Fruit fly (Drosophila melanogaster) whole organism, embryonic: ENCODE data around the gene dysf.
A peak's percentile ranks its signal among the peaks of the same experiment; 100 is the strongest.

Experiments
- Adf1 ChIP-seq: fragments of 200-800 bp; sonication (Bioruptor generic); IDR thresholded peaks from 2 replicates; pipeline ENCODE4 v1.3.6; 2022; ENCODE audit warnings: missing biosample characterization, missing genetic modification characterization
- BEAF-32 ChIP-seq: fragments of 200-800 bp; sonication (Bioruptor generic); optimal IDR thresholded peaks from 3 replicates; lab custom pipeline; 2017; ENCODE audit warnings: missing biosample characterization, missing genetic modification characterization, mild to moderate bottlenecking, moderate library complexity, missing genetic modification reagents
- CG11695 ChIP-seq: fragments of 200-800 bp; sonication (Bioruptor generic); IDR thresholded peaks from 3 replicates; pipeline ENCODE4 v1.3.6; 2022; ENCODE audit warnings: missing biosample characterization, missing genetic modification characterization
- CG11696 ChIP-seq: fragments of 200-800 bp; sonication (Bioruptor generic); IDR thresholded peaks from 2 replicates; pipeline ENCODE4 v1.3.6; 2022; ENCODE audit warnings: missing biosample characterization, missing genetic modification characterization
- CG12104 ChIP-seq: fragments of 200-800 bp; sonication (Bioruptor generic); optimal IDR thresholded peaks from 3 replicates; lab custom pipeline; 2016; ENCODE audit warnings: missing biosample characterization, missing genetic modification characterization
- CG14050 ChIP-seq: fragments of 200-800 bp; sonication (Bioruptor generic); IDR thresholded peaks from 3 replicates; pipeline ENCODE4 v1.3.6; 2022; ENCODE audit warnings: missing biosample characterization, missing genetic modification characterization
- CG15514 ChIP-seq: fragments of 200-800 bp; sonication (Bioruptor generic); optimal IDR thresholded peaks from 3 replicates; lab custom pipeline; 2017; ENCODE audit warnings: missing biosample characterization, missing genetic modification characterization, mild to moderate bottlenecking, moderate library complexity, missing genetic modification reagents
- CG17568 ChIP-seq: fragments of 200-800 bp; sonication (Bioruptor generic); optimal IDR thresholded peaks from 2 replicates; lab custom pipeline; 2018; ENCODE audit warnings: missing biosample characterization, mild to moderate bottlenecking, missing genetic modification characterization, moderate library complexity
- CG2202 ChIP-seq: fragments of 200-800 bp; sonication (Bioruptor generic); optimal IDR thresholded peaks from 2 replicates; lab custom pipeline; 2018; ENCODE audit warnings: missing biosample characterization, mild to moderate bottlenecking, missing genetic modification characterization
- CG30020 ChIP-seq: fragments of 200-800 bp; optimal IDR thresholded peaks from 2 replicates; lab custom pipeline; 2019; ENCODE audit warnings: missing biosample characterization, mild to moderate bottlenecking, missing genetic modification characterization, moderate library complexity
- CG3726 ChIP-seq: fragments of 200-800 bp; sonication (Bioruptor generic); IDR thresholded peaks from 3 replicates; pipeline ENCODE4, ENCODE4 v1.3.6; 2022; ENCODE audit warnings: missing biosample characterization, missing genetic modification characterization
- CG3847 ChIP-seq: fragments of 200-800 bp; sonication (Bioruptor generic); IDR thresholded peaks from 2 replicates; pipeline ENCODE4 v1.3.6; 2022; ENCODE audit warnings: missing biosample characterization, missing genetic modification characterization
- CG3995 ChIP-seq: fragments of 200-800 bp; sonication (Bioruptor generic); optimal IDR thresholded peaks from 3 replicates; lab custom pipeline; 2016; ENCODE audit warnings: missing biosample characterization, missing genetic modification characterization
- CG42726 ChIP-seq: fragments of 200-800 bp; sonication (Bioruptor generic); IDR thresholded peaks from 2 replicates; pipeline ENCODE4 v1.3.6; 2022; ENCODE audit warnings: missing biosample characterization, missing genetic modification characterization; ENCODE audit not compliant: partially characterized antibody
- CG7372 ChIP-seq: fragments of 200-800 bp; sonication (Bioruptor generic); IDR thresholded peaks from 2 replicates; pipeline ENCODE4 v1.3.6; 2022; ENCODE audit warnings: missing biosample characterization, missing genetic modification characterization
- CG9437 ChIP-seq: fragments of 200-800 bp; sonication (Bioruptor generic); optimal IDR thresholded peaks from 2 replicates; lab custom pipeline; 2018; ENCODE audit warnings: missing biosample characterization, mild to moderate bottlenecking, missing genetic modification characterization
- D19A ChIP-seq: fragments of 200-800 bp; optimal IDR thresholded peaks from 3 replicates; lab custom pipeline; 2019; ENCODE audit warnings: missing biosample characterization, mild to moderate bottlenecking, missing genetic modification characterization, moderate library complexity
- Deaf1 ChIP-seq: fragments of 200-800 bp; optimal IDR thresholded peaks from 3 replicates; lab custom pipeline; 2019; ENCODE audit warnings: missing biosample characterization, mild to moderate bottlenecking, missing genetic modification characterization, moderate library complexity
- Elba2 ChIP-seq: fragments of 200-800 bp; sonication (Bioruptor generic); optimal IDR thresholded peaks from 3 replicates; lab custom pipeline; 2016; ENCODE audit warnings: missing biosample characterization, missing genetic modification characterization
- H2.0 ChIP-seq: fragments of 200-800 bp; sonication (Bioruptor generic); IDR thresholded peaks from 2 replicates; pipeline ENCODE4 v1.3.6; 2022; ENCODE audit warnings: missing biosample characterization, missing genetic modification characterization
- HmgD ChIP-seq: fragments of 200-800 bp; sonication (Bioruptor generic); optimal IDR thresholded peaks from 3 replicates; lab custom pipeline; 2016; ENCODE audit warnings: missing biosample characterization, missing genetic modification characterization
- Hmr ChIP-seq: fragments of 200-800 bp; sonication (Bioruptor generic); optimal IDR thresholded peaks from 3 replicates; lab custom pipeline; 2017; ENCODE audit warnings: mild to moderate bottlenecking, missing biosample characterization, missing genetic modification reagents, missing genetic modification characterization
- Hr39 ChIP-seq: fragments of >200 bp; optimal IDR thresholded peaks from 2 replicates; lab custom pipeline; 2017
- Hr78 ChIP-seq, 2 experiments: fragments of 200-800 bp in 1 of 2; fragments of >200 bp in 1 of 2; sonication (Bioruptor generic) in 1 of 2; optimal IDR thresholded peaks; 2 replicates each; lab custom pipeline; 2017 to 2019; ENCODE audit warnings: missing biosample characterization in 2 of 2, missing genetic modification characterization in 2 of 2, mild to moderate bottlenecking in 1 of 2, moderate library complexity in 1 of 2
- Myb ChIP-seq: fragments of 200-800 bp; sonication (Bioruptor generic); optimal IDR thresholded peaks from 2 replicates; lab custom pipeline; 2016; ENCODE audit warnings: missing biosample characterization, missing genetic modification characterization
- Opbp ChIP-seq: fragments of 200-800 bp; sonication (Bioruptor generic); IDR thresholded peaks from 3 replicates; pipeline ENCODE4 v1.3.6; 2022; ENCODE audit warnings: missing biosample characterization, missing genetic modification characterization; ENCODE audit not compliant: partially characterized antibody
- Trl ChIP-seq, 3 experiments: fragments of >200 bp in 2 of 3; fragments of 200-800 bp in 1 of 3; sonication (Bioruptor generic) in 1 of 3; optimal IDR thresholded peaks; 2 replicates in 1 of 3; 3 replicates in 2 of 3; lab custom pipeline; 2016 to 2017; ENCODE audit warnings: missing biosample characterization in 1 of 3, missing genetic modification characterization in 1 of 3
- Vsx1 ChIP-seq: fragments of 200-800 bp; sonication (Bioruptor generic); optimal IDR thresholded peaks from 2 replicates; lab custom pipeline; 2017; ENCODE audit warnings: missing biosample characterization, mild to moderate bottlenecking, missing genetic modification characterization, missing genetic modification reagents
- abd-A ChIP-seq: fragments of 200-800 bp; sonication (Bioruptor generic); optimal IDR thresholded peaks from 3 replicates; lab custom pipeline; 2019; ENCODE audit warnings: missing biosample characterization, mild to moderate bottlenecking, missing genetic modification characterization, moderate library complexity
- chinmo ChIP-seq: fragments of 200-800 bp; sonication (Bioruptor generic); IDR thresholded peaks from 4 replicates; pipeline ENCODE4 v1.3.6; 2022; ENCODE audit warnings: missing biosample characterization, missing genetic modification characterization; ENCODE audit not compliant: partially characterized antibody
- chn ChIP-seq: fragments of 200-800 bp; sonication (Bioruptor generic); optimal IDR thresholded peaks from 2 replicates; lab custom pipeline; 2016; ENCODE audit warnings: missing biosample characterization, missing genetic modification characterization
- crol ChIP-seq: fragments of 200-800 bp; sonication (Bioruptor generic); IDR thresholded peaks from 2 replicates; pipeline ENCODE4 v1.3.6; 2022; ENCODE audit warnings: missing biosample characterization, missing genetic modification characterization
- dimm ChIP-seq: fragments of 200-800 bp; sonication (Bioruptor generic); IDR thresholded peaks from 2 replicates; pipeline ENCODE4 v1.3.6; 2022; ENCODE audit warnings: missing biosample characterization, missing genetic modification characterization
- dm ChIP-seq: fragments of 200-800 bp; sonication (Bioruptor generic); optimal IDR thresholded peaks from 3 replicates; lab custom pipeline; 2016; ENCODE audit warnings: missing biosample characterization, missing genetic modification characterization
- dpn ChIP-seq, 2 experiments: fragments of 200-800 bp; sonication (Bioruptor generic); optimal IDR thresholded peaks; 3 replicates each; lab custom pipeline; 2016; ENCODE audit warnings: missing biosample characterization in 2 of 2, missing genetic modification characterization in 2 of 2
- fd3F ChIP-seq: fragments of 200-800 bp; sonication (Bioruptor generic); optimal IDR thresholded peaks from 2 replicates; lab custom pipeline; 2018; ENCODE audit warnings: missing biosample characterization, mild to moderate bottlenecking, missing genetic modification characterization, moderate library complexity
- gsb ChIP-seq: fragments of 200-800 bp; sonication (Bioruptor generic); IDR thresholded peaks from 2 replicates; pipeline ENCODE4 v1.3.6; 2022; ENCODE audit warnings: missing biosample characterization, missing genetic modification characterization
- hb ChIP-seq: fragments of 200-800 bp; sonication (Bioruptor generic); IDR thresholded peaks from 3 replicates; pipeline ENCODE4 v1.3.6; 2022; ENCODE audit warnings: missing biosample characterization, missing genetic modification characterization; ENCODE audit not compliant: partially characterized antibody
- jing ChIP-seq: fragments of 200-800 bp; sonication (Bioruptor generic); optimal IDR thresholded peaks from 2 replicates; lab custom pipeline; 2018; ENCODE audit warnings: missing biosample characterization, mild to moderate bottlenecking, missing genetic modification characterization
- lola ChIP-seq, 3 experiments: fragments of >200 bp in 2 of 3; fragments of 200-800 bp in 1 of 3; sonication (Bioruptor generic) in 1 of 3; optimal IDR thresholded peaks; 2 replicates each; lab custom pipeline; 2017 to 2019; ENCODE audit warnings: missing biosample characterization in 3 of 3, missing genetic modification characterization in 3 of 3, mild to moderate bottlenecking in 1 of 3, moderate library complexity in 1 of 3
- nerfin-1 ChIP-seq: fragments of 200-800 bp; sonication (Bioruptor generic); optimal IDR thresholded peaks from 3 replicates; lab custom pipeline; 2019; ENCODE audit warnings: missing biosample characterization, mild to moderate bottlenecking, missing genetic modification characterization, moderate library complexity
- nmo ChIP-seq: fragments of 200-800 bp; sonication (Bioruptor generic); optimal IDR thresholded peaks from 2 replicates; lab custom pipeline; 2018; ENCODE audit warnings: missing biosample characterization, mild to moderate bottlenecking, missing genetic modification characterization, moderate library complexity
- org-1 ChIP-seq: fragments of 200-800 bp; sonication (Bioruptor generic); optimal IDR thresholded peaks from 2 replicates; lab custom pipeline; 2017; ENCODE audit warnings: missing biosample characterization, missing genetic modification characterization
- prd ChIP-seq, 3 experiments: fragments of >200 bp in 2 of 3; fragments of 200-800 bp in 1 of 3; sonication (Bioruptor generic) in 1 of 3; optimal IDR thresholded peaks in 2 of 3; IDR thresholded peaks in 1 of 3; 2 replicates in 2 of 3; 3 replicates in 1 of 3; pipeline versions ENCODE4 v1.3.6 to Lab custom; 2017 to 2022; ENCODE audit warnings: missing biosample characterization in 1 of 3, missing genetic modification characterization in 1 of 3
- ranshi ChIP-seq: fragments of 200-800 bp; sonication (Bioruptor generic); IDR thresholded peaks from 2 replicates; pipeline ENCODE4 v1.3.6; 2022; ENCODE audit warnings: missing biosample characterization, missing genetic modification characterization
- sisA ChIP-seq: fragments of 200-800 bp; sonication (Bioruptor generic); IDR thresholded peaks from 2 replicates; pipeline ENCODE4 v1.3.6; 2022; ENCODE audit warnings: missing biosample characterization, missing genetic modification characterization

The dysf gene

dm6 chr3R:26106595-26107152, 8.2 kb upstream of the dysf start, which contains the start of gene Cipc (continued):
- TF ChIP-seq CG7372 (GFP tag; lab: Robert Waterston, UW) (0 out of 2 replicates have a peak, but pooled peaks have one; percentile 34), CG11695 (GFP tag; lab: Robert Waterston, UW) (peak; percentile 84), fd3F (GFP tag; lab: Kevin White, UChicago) (peak; percentile 63)

DNA sequence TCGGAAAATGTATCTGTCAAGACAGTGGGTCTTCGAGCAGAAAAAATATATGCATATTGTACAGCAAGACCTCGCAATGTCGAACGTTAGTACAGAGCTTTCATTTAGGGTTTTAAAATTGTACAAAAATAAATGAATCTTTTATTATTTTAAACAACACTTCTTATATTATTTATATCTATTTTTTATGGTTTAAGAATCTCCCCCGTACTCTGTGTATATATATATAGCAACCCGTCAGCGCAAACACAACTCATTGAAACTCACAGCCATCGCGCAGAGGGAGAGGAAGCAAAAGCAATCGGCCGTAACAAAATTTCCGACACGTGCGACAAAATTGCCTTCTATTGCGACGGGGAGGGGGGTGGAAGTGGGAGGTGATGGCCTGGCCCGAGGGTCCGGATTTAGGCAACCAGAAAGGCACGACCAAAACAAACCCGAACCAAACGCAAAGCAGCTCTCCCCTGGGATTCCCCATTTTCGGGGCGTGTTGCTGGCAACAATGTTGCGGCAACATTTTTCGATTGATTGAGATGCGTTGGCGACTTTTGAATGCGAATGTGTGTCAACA, 7.5 kb upstream of the dysf start:
- TF ChIP-seq hb (GFP tag; lab: Robert Waterston, UW) (no peak), prd (optimal IDR thresholded peaks at IDR 0.05; lab: Kevin White, UChicago) (no peak), prd (GFP tag; IDR thresholded peaks at IDR 0.05; lab: Robert Waterston, UW) (peak; percentile 83), CG3726 (no peak), Myb (GFP tag; lab: Kevin White, UChicago) (no peak), CG30020 (tag; lab: Kevin White, UChicago) (no peak), sisA (peak; percentile 69), HmgD (no peak), dimm (GFP tag; lab: Robert Waterston, UW) (no peak), Hr39 (lab: Kevin White, UChicago) (no peak), nerfin-1 (no peak), H2.0 (GFP tag; lab: Robert Waterston, UW) (peak; percentile 58), Trl (optimal IDR thresholded peaks at IDR 0.05; lab: Kevin White, UChicago) (no peak), Trl (GFP tag; optimal IDR thresholded peaks at IDR 0.05; lab: Kevin White, UChicago) (no peak), CG14050 (GFP tag; lab: Robert Waterston, UW) (peak; percentile 73), CG9437 (no peak), Hr78 (GFP tag; optimal IDR thresholded peaks at IDR 0.05; lab: Kevin White, UChicago) (peak in 1 of 2 experiments; percentile 2), CG3995 (GFP tag; lab: Kevin White, UChicago) (no peak), CG11696 (peak; percentile 73), Opbp (GFP tag; lab: Robert Waterston, UW) (no peak), CG15514 (GFP tag; lab: Kevin White, UChicago) (peak; percentile 55), crol (peak; percentile 79), Deaf1 (tag; lab: Kevin White, UChicago) (peak; percentile 57), dpn (GFP tag; optimal IDR thresholded peaks at IDR 0.05; lab: Kevin White, UChicago) (peak; percentile 13 to 46), CG42726 (GFP tag; lab: Robert Waterston, UW) (no peak), abd-A (tag; lab: Kevin White, UChicago) (peak; percentile 93), BEAF-32 (GFP tag; lab: Kevin White, UChicago) (no peak), lola (GFP tag; optimal IDR thresholded peaks at IDR 0.05; lab: Kevin White, UChicago) (no peak), chn (no peak), gsb (GFP tag; lab: Robert Waterston, UW) (peak; percentile 72; the same call in 1 of the 2 replicates), CG3847 (GFP tag; lab: Robert Waterston, UW) (peak; percentile 70), Elba2 (GFP tag; lab: Kevin White, UChicago) (no peak), CG2202 (no peak), Hmr (GFP tag; lab: Kevin White, UChicago) (peak; percentile 75), jing (GFP tag; lab: Kevin White, UChicago) (no peak), D19A (tag; lab: Kevin White, UChicago) (peak; percentile 35), dm (GFP tag; lab: Kevin White, UChicago) (no peak), CG12104 (no peak), chinmo (no peak), org-1 (GFP tag; lab: Kevin White, UChicago) (peak; percentile 37), nmo (peak; percentile 54), CG17568 (no peak), Vsx1 (GFP tag; lab: Kevin White, UChicago) (no peak), Adf1 (GFP tag; lab: Robert Waterston, UW) (no peak; the same call in 1 of the 2 replicates), ranshi (peak; percentile 79)
